Worm (Caenorhabditis elegans) whole organism, L1 larva: ENCODE data around the gene K09E2.3.

Experiments used
- C04F5.9 ChIP-seq: sonication (generic microtip); optimal IDR thresholded peaks from 2 replicates; lab custom pipeline; 2016; ENCODE audit warnings: missing genetic modification characterization, missing compliant biosample characterization
- C16A3.4 ChIP-seq: fragments of 150-350 bp; optimal IDR thresholded peaks from 2 replicates; lab custom pipeline; 2014; ENCODE audit warnings: missing biosample characterization, missing genetic modification characterization
- C34B4.2 ChIP-seq: sonication (generic microtip); optimal IDR thresholded peaks from 2 replicates; lab custom pipeline; 2017; ENCODE audit warnings: mild to moderate bottlenecking, missing genetic modification characterization, missing compliant biosample characterization
- F16B12.6 ChIP-seq: fragments of 150-350 bp; optimal IDR thresholded peaks from 2 replicates; lab custom pipeline; 2014; ENCODE audit warnings: missing biosample characterization, missing genetic modification characterization
- aha-1 ChIP-seq: fragments of 150-350 bp; optimal IDR thresholded peaks from 2 replicates; lab custom pipeline; 2014; ENCODE audit warnings: missing biosample characterization, missing genetic modification characterization
- blmp-1 ChIP-seq: fragments of 150-350 bp; optimal IDR thresholded peaks from 2 replicates; lab custom pipeline; 2014; ENCODE audit warnings: missing biosample characterization, missing genetic modification characterization
- ceh-63 ChIP-seq: fragments of 200-800 bp; sonication (Bioruptor generic); optimal IDR thresholded peaks from 2 replicates; lab custom pipeline; 2018; ENCODE audit warnings: mild to moderate bottlenecking, missing genetic modification characterization, missing compliant biosample characterization
- ceh-8 ChIP-seq: fragments of 200-800 bp; sonication (Bioruptor generic); optimal IDR thresholded peaks from 2 replicates; lab custom pipeline; 2018; ENCODE audit warnings: mild to moderate bottlenecking, missing genetic modification characterization, moderate library complexity, missing compliant biosample characterization
- ceh-88 ChIP-seq: fragments of 200-800 bp; sonication (Bioruptor generic); IDR thresholded peaks from 2 replicates; pipeline ENCODE4 v1.3.6; 2022; ENCODE audit warnings: missing genetic modification characterization, missing compliant biosample characterization
- dsc-1 ChIP-seq: sonication (generic microtip); optimal IDR thresholded peaks from 2 replicates; lab custom pipeline; 2016; ENCODE audit warnings: mild to moderate bottlenecking, missing genetic modification characterization, missing compliant biosample characterization
- efl-1 ChIP-seq, 4 experiments: fragments of 150-350 bp; optimal IDR thresholded peaks in 3 of 4; peaks in 1 of 4; 1 replicate in 1 of 4; 2 replicates in 3 of 4; lab custom pipeline; 2014; ENCODE audit warnings: missing biosample characterization in 2 of 4, missing genetic modification characterization in 2 of 4, missing genetic modification reagents in 2 of 4
- egl-13 ChIP-seq: sonication (generic microtip); optimal IDR thresholded peaks from 2 replicates; lab custom pipeline; 2016; ENCODE audit warnings: missing genotype, missing genetic modification reagents, missing genetic modification characterization, missing compliant biosample characterization
- egl-27 ChIP-seq, 2 experiments: fragments of 150-350 bp in 1 of 2; sonication (generic microtip); optimal IDR thresholded peaks; 3 replicates each; lab custom pipeline; 2017 to 2018; ENCODE audit warnings: missing biosample characterization in 2 of 2, missing genetic modification characterization in 2 of 2, missing genetic modification reagents in 2 of 2
- elt-2 ChIP-seq: sonication (generic microtip); optimal IDR thresholded peaks from 2 replicates; lab custom pipeline; 2016; ENCODE audit warnings: missing genetic modification characterization, mild to moderate bottlenecking, inconsistent platforms, missing compliant biosample characterization, missing genetic modification reagents
- ets-5 ChIP-seq: fragments of 200-800 bp; sonication (Bioruptor generic); IDR thresholded peaks from 2 replicates; pipeline ENCODE4 v1.3.6; 2022; ENCODE audit warnings: missing genetic modification characterization, missing compliant biosample characterization
- fkh-8 ChIP-seq: sonication (generic microtip); optimal IDR thresholded peaks from 2 replicates; lab custom pipeline; 2016; ENCODE audit warnings: mild to moderate bottlenecking, missing genetic modification characterization, missing compliant biosample characterization
- grh-1 ChIP-seq: fragments of 200-800 bp; sonication (Bioruptor generic); IDR thresholded peaks from 2 replicates; pipeline ENCODE4 v1.3.6; 2022; ENCODE audit warnings: missing genetic modification reagents, missing genetic modification characterization, missing compliant biosample characterization
- isw-1 ChIP-seq: fragments of 200-800 bp; sonication (Bioruptor generic); IDR thresholded peaks from 2 replicates; pipeline ENCODE4 v1.3.6; 2022; ENCODE audit warnings: missing genetic modification characterization, missing compliant biosample characterization
- lin-13 ChIP-seq: fragments of 150-350 bp; optimal IDR thresholded peaks from 2 replicates; lab custom pipeline; 2014; ENCODE audit warnings: missing biosample characterization, missing genetic modification reagents, missing genetic modification characterization
- lin-39 ChIP-seq: fragments of 150-350 bp; optimal IDR thresholded peaks from 2 replicates; lab custom pipeline; 2014; ENCODE audit warnings: missing biosample characterization, missing genetic modification reagents, missing genetic modification characterization
- lsy-2 ChIP-seq, 2 experiments: fragments of 150-350 bp; optimal IDR thresholded peaks; 2 replicates each; lab custom pipeline; 2014; ENCODE audit warnings: missing biosample characterization in 2 of 2, missing genetic modification characterization in 2 of 2
- mab-9 ChIP-seq: fragments of 200-800 bp; sonication (Bioruptor generic); IDR thresholded peaks from 2 replicates; pipeline ENCODE4 v1.3.6; 2022; ENCODE audit warnings: missing genetic modification reagents, missing genetic modification characterization, missing compliant biosample characterization
- mdl-1 ChIP-seq, 2 experiments: fragments of 150-350 bp; optimal IDR thresholded peaks; 2 replicates each; lab custom pipeline; 2014 to 2017; ENCODE audit warnings: missing biosample characterization in 2 of 2, missing genetic modification characterization in 2 of 2, inconsistent platforms in 1 of 2
- mef-2 ChIP-seq: fragments of 150-350 bp; optimal IDR thresholded peaks from 2 replicates; lab custom pipeline; 2014; ENCODE audit warnings: missing biosample characterization, missing genetic modification characterization
- mep-1 ChIP-seq: fragments of 150-350 bp; optimal IDR thresholded peaks from 2 replicates; lab custom pipeline; 2014; ENCODE audit warnings: missing biosample characterization, missing genetic modification characterization
- nhr-11 ChIP-seq: fragments of 150-350 bp; optimal IDR thresholded peaks from 2 replicates; lab custom pipeline; 2014; ENCODE audit warnings: missing biosample characterization, missing genetic modification characterization
- nhr-12 ChIP-seq: sonication (generic microtip); optimal IDR thresholded peaks from 2 replicates; lab custom pipeline; 2017; ENCODE audit warnings: missing biosample characterization, missing genetic modification characterization
- nhr-20 ChIP-seq: sonication (generic microtip); optimal IDR thresholded peaks from 2 replicates; lab custom pipeline; 2016; ENCODE audit warnings: mild to moderate bottlenecking, missing genetic modification characterization, missing compliant biosample characterization
- nhr-47 ChIP-seq: sonication (generic microtip); optimal IDR thresholded peaks from 2 replicates; lab custom pipeline; 2016; ENCODE audit warnings: mild to moderate bottlenecking, missing genetic modification characterization, moderate library complexity, missing compliant biosample characterization
- nhr-85 ChIP-seq: sonication (generic microtip); peaks from one replicate; lab custom pipeline; 2016; ENCODE audit warnings: missing genetic modification characterization, inconsistent platforms, missing compliant biosample characterization
- nhr-90 ChIP-seq: sonication (generic microtip); optimal IDR thresholded peaks from 2 replicates; lab custom pipeline; 2016; ENCODE audit warnings: mild to moderate bottlenecking, missing genetic modification characterization, missing compliant biosample characterization; ENCODE audit not compliant: poor library complexity
- pag-3 ChIP-seq: sonication (generic microtip); optimal IDR thresholded peaks from 2 replicates; lab custom pipeline; 2017; ENCODE audit warnings: missing genetic modification characterization, mild to moderate bottlenecking, missing compliant biosample characterization, antibody characterized with exemption, borderline replicate concordance; ENCODE audit not compliant: insufficient read depth
- pax-3 ChIP-seq: fragments of 200-800 bp; sonication (Bioruptor generic); optimal IDR thresholded peaks from 2 replicates; lab custom pipeline; 2018; ENCODE audit warnings: mild to moderate bottlenecking, missing genetic modification characterization, moderate library complexity, missing compliant biosample characterization
- rnt-1 ChIP-seq: sonication (generic microtip); optimal IDR thresholded peaks from 2 replicates; lab custom pipeline; 2016; ENCODE audit warnings: mild to moderate bottlenecking, missing genetic modification characterization, moderate library complexity, missing compliant biosample characterization
- skn-1 ChIP-seq: fragments of 150-350 bp; optimal IDR thresholded peaks from 2 replicates; lab custom pipeline; 2014; ENCODE audit warnings: missing biosample characterization, missing genetic modification characterization
- snu-23 ChIP-seq: sonication (generic microtip); optimal IDR thresholded peaks from 2 replicates; lab custom pipeline; 2016; ENCODE audit warnings: missing genetic modification characterization, missing compliant biosample characterization
- sptf-1 ChIP-seq: fragments of 150-350 bp; optimal IDR thresholded peaks from 2 replicates; lab custom pipeline; 2014; ENCODE audit warnings: missing biosample characterization, missing genetic modification characterization
- swsn-7 ChIP-seq: sonication (generic microtip); optimal IDR thresholded peaks from 2 replicates; lab custom pipeline; 2016; ENCODE audit warnings: missing genetic modification characterization, missing compliant biosample characterization
- tlp-1 ChIP-seq: fragments of 150-350 bp; optimal IDR thresholded peaks from 2 replicates; lab custom pipeline; 2014; ENCODE audit warnings: missing biosample characterization, missing genetic modification characterization
- unc-30 ChIP-seq: sonication (generic microtip); optimal IDR thresholded peaks from 2 replicates; lab custom pipeline; 2017; ENCODE audit warnings: missing biosample characterization, missing genetic modification characterization
- unc-62 ChIP-seq: fragments of 150-350 bp; optimal IDR thresholded peaks from 2 replicates; lab custom pipeline; 2014; ENCODE audit warnings: missing biosample characterization, missing genetic modification reagents, missing genetic modification characterization
- xbp-1 ChIP-seq: sonication (generic microtip); optimal IDR thresholded peaks from 2 replicates; lab custom pipeline; 2016; ENCODE audit warnings: missing genetic modification characterization, missing compliant biosample characterization
- ztf-11 ChIP-seq, 2 experiments: sonication (generic microtip); optimal IDR thresholded peaks; 2 replicates each; lab custom pipeline; 2016 to 2017; ENCODE audit warnings: missing genetic modification characterization in 2 of 2, missing biosample characterization in 1 of 2, missing compliant biosample characterization in 1 of 2

The K09E2.3 gene

ce11 chrX:8659521-8659920, 13.4 kb upstream of the K09E2.3 start (continued):
- TF ChIP-seq sptf-1 (tag; lab: Kevin White, UChicago) (no peak), nhr-90 (tag; lab: Kevin White, UChicago) (no peak), egl-27 (tag; optimal IDR thresholded peaks at IDR 0.05; lab: Kevin White, UChicago) (no peak), pag-3 (tag; lab: Kevin White, UChicago) (no peak), nhr-20 (tag; lab: Kevin White, UChicago) (peak; percentile 21), swsn-7 (no peak), mef-2 (no peak), isw-1 (no peak), mab-9 (no peak), aha-1 (no peak), egl-13 (no peak), rnt-1 (no peak), C04F5.9 (tag; lab: Kevin White, UChicago) (no peak), xbp-1 (tag; lab: Kevin White, UChicago) (no peak), snu-23 (peak; percentile 21), fkh-8 (tag; lab: Kevin White, UChicago) (no peak), mdl-1 (tag; optimal IDR thresholded peaks at IDR 0.05; lab: Kevin White, UChicago) (no peak), ceh-63 (GFP tag; lab: Kevin White, UChicago) (no peak), ceh-88 (GFP tag; lab: Robert Waterston, UW) (no peak), dsc-1 (tag; lab: Kevin White, UChicago) (no peak), lin-13 (GFP tag; lab: Kevin White, UChicago) (no peak), ztf-11 (tag; optimal IDR thresholded peaks at IDR 0.05; lab: Kevin White, UChicago) (no peak), unc-30 (tag; lab: Kevin White, UChicago) (no peak), unc-62 (GFP tag; lab: Kevin White, UChicago) (no peak), ceh-8 (GFP tag; lab: Kevin White, UChicago) (no peak), nhr-85 (tag; lab: Kevin White, UChicago) (peak; percentile 1), skn-1 (no peak), nhr-12 (tag; lab: Kevin White, UChicago) (no peak)

ce11 chrX:8660319-8660718, 12.6 kb upstream of the K09E2.3 start, which contains the start of gene rig-1:
Gene rig-1, plus strand, starts transcription at chrX:8660619.
- no peak for TF ChIP-seq ztf-11 (tag; optimal IDR thresholded peaks at IDR 0.05; lab: Kevin White, UChicago)
- TF ChIP-seq grh-1 (GFP tag; lab: Robert Waterston, UW) = no peak
- TF ChIP-seq nhr-20 (tag; lab: Kevin White, UChicago) = no peak
- no peak for TF ChIP-seq ets-5
- no peak for TF ChIP-seq rnt-1
- no peak for TF ChIP-seq lsy-2 (tag; optimal IDR thresholded peaks at IDR 0.05; lab: Kevin White, UChicago)
- TF ChIP-seq C04F5.9 (tag; lab: Kevin White, UChicago) = no peak
- no peak for TF ChIP-seq lin-39 (tag; lab: Kevin White, UChicago)
- TF ChIP-seq tlp-1 (tag; lab: Kevin White, UChicago) = no peak
- TF ChIP-seq elt-2 = no peak
- TF ChIP-seq pax-3 (tag; lab: Kevin White, UChicago) = no peak
- no peak for TF ChIP-seq nhr-11 (tag; lab: Kevin White, UChicago)
- TF ChIP-seq ceh-88 (GFP tag; lab: Robert Waterston, UW) = no peak
- TF ChIP-seq C16A3.4 = no peak
- no peak for TF ChIP-seq F16B12.6
- TF ChIP-seq blmp-1 (tag; lab: Kevin White, UChicago) = no peak
- TF ChIP-seq mep-1 (tag; lab: Kevin White, UChicago) = no peak

ce11 chrX:8660909-8661308, 12.0 kb upstream of the K09E2.3 start:
- no peak for TF ChIP-seq C34B4.2 (tag; lab: Kevin White, UChicago)
- no peak for TF ChIP-seq nhr-47 (tag; lab: Kevin White, UChicago)
- TF ChIP-seq efl-1 (optimal IDR thresholded peaks at IDR 0.05; lab: Kevin White, UChicago) = no peak
- TF ChIP-seq efl-1 (GFP tag; optimal IDR thresholded peaks at IDR 0.05 in 1 of 2; lab: Kevin White, UChicago) = peak in 1 of 2 experiments; percentile 41
- TF ChIP-seq nhr-12 (tag; lab: Kevin White, UChicago) = no peak
- no peak for TF ChIP-seq ztf-11 (tag; optimal IDR thresholded peaks at IDR 0.05; lab: Kevin White, UChicago)
- TF ChIP-seq rnt-1 = no peak
- no peak for TF ChIP-seq snu-23
- no peak for TF ChIP-seq sptf-1 (tag; lab: Kevin White, UChicago)
